Fruit fly (Drosophila melanogaster) whole organism, embryonic: ENCODE measurements around the gene Cyp313b1.
A peak's percentile ranks its signal among the peaks of the same experiment; 100 is the strongest.

Experiments
- CG10267 ChIP-seq: fragments of 200-800 bp; sonication (Bioruptor generic); optimal IDR thresholded peaks from 2 replicates; lab custom pipeline; 2018; ENCODE audit warnings: missing biosample characterization, mild to moderate bottlenecking, missing genetic modification characterization, moderate library complexity
- CG11560 ChIP-seq: fragments of 200-800 bp; sonication (Bioruptor generic); IDR thresholded peaks from 3 replicates; pipeline ENCODE4 v1.3.6; 2022; ENCODE audit warnings: missing biosample characterization, missing genetic modification characterization
- CG12391 ChIP-seq: fragments of 200-800 bp; sonication (Bioruptor generic); optimal IDR thresholded peaks from 3 replicates; lab custom pipeline; 2018; ENCODE audit warnings: missing biosample characterization, mild to moderate bottlenecking, missing genetic modification characterization, moderate library complexity
- CG12659 ChIP-seq: fragments of 200-800 bp; sonication (Bioruptor generic); optimal IDR thresholded peaks from 3 replicates; lab custom pipeline; 2017; ENCODE audit warnings: mild to moderate bottlenecking, missing biosample characterization, missing genetic modification reagents, missing genetic modification characterization
- CG13296 ChIP-seq: fragments of 200-800 bp; sonication (Bioruptor generic); optimal IDR thresholded peaks from 3 replicates; lab custom pipeline; 2018; ENCODE audit warnings: missing biosample characterization, mild to moderate bottlenecking, missing genetic modification characterization
- CG13894 ChIP-seq: fragments of 200-800 bp; sonication (Bioruptor generic); optimal IDR thresholded peaks from 3 replicates; lab custom pipeline; 2018; ENCODE audit warnings: missing biosample characterization, mild to moderate bottlenecking, missing genetic modification characterization, moderate library complexity
- CG14050 ChIP-seq: fragments of 200-800 bp; sonication (Bioruptor generic); IDR thresholded peaks from 3 replicates; pipeline ENCODE4 v1.3.6; 2022; ENCODE audit warnings: missing biosample characterization, missing genetic modification characterization
- CG2678 ChIP-seq: fragments of 200-800 bp; sonication (Bioruptor generic); optimal IDR thresholded peaks from 3 replicates; lab custom pipeline; 2019; ENCODE audit warnings: missing biosample characterization, mild to moderate bottlenecking, missing genetic modification characterization, moderate library complexity
- CG32532 ChIP-seq: fragments of 200-800 bp; sonication (Bioruptor generic); IDR thresholded peaks from 2 replicates; pipeline ENCODE4 v1.3.6; 2022; ENCODE audit warnings: missing biosample characterization, missing genetic modification characterization
- CG33557 ChIP-seq: fragments of 200-800 bp; sonication (Bioruptor generic); optimal IDR thresholded peaks from 2 replicates; lab custom pipeline; 2019; ENCODE audit warnings: missing biosample characterization, mild to moderate bottlenecking, missing genetic modification characterization, moderate library complexity
- CG34224 ChIP-seq: fragments of 200-800 bp; sonication (Bioruptor generic); IDR thresholded peaks from 3 replicates; pipeline ENCODE4 v1.3.6; 2022; ENCODE audit warnings: missing biosample characterization, missing genetic modification characterization; ENCODE audit not compliant: partially characterized antibody
- CG4360 ChIP-seq: fragments of 200-800 bp; sonication (Bioruptor generic); IDR thresholded peaks from 2 replicates; pipeline ENCODE4 v1.3.6; 2022; ENCODE audit warnings: missing biosample characterization, missing genetic modification characterization
- CG4424 ChIP-seq: fragments of 200-800 bp; sonication (Bioruptor generic); optimal IDR thresholded peaks from 3 replicates; lab custom pipeline; 2016; ENCODE audit warnings: missing biosample characterization, missing genetic modification characterization
- CG4617 ChIP-seq: fragments of 200-800 bp; sonication (Bioruptor generic); optimal IDR thresholded peaks from 3 replicates; lab custom pipeline; 2016; ENCODE audit warnings: missing biosample characterization, missing genetic modification characterization, borderline replicate concordance
- CG6654 ChIP-seq: fragments of 200-800 bp; sonication (Bioruptor generic); optimal IDR thresholded peaks from 2 replicates; lab custom pipeline; 2017; ENCODE audit warnings: missing biosample characterization, mild to moderate bottlenecking, missing genetic modification characterization
- CG6791 ChIP-seq: fragments of 200-800 bp; sonication (Bioruptor generic); IDR thresholded peaks from 3 replicates; pipeline ENCODE4 v1.3.6; 2022; ENCODE audit warnings: missing biosample characterization, missing genetic modification characterization; ENCODE audit not compliant: partially characterized antibody
- CG7357 ChIP-seq: fragments of 200-800 bp; sonication (Bioruptor generic); IDR thresholded peaks from 3 replicates; pipeline ENCODE4 v1.3.6; 2022; ENCODE audit warnings: missing biosample characterization, missing genetic modification characterization
- CG8359 ChIP-seq: fragments of 200-800 bp; sonication (Bioruptor generic); optimal IDR thresholded peaks from 2 replicates; lab custom pipeline; 2017; ENCODE audit warnings: missing biosample characterization, mild to moderate bottlenecking, missing genetic modification characterization, borderline replicate concordance
- CG8765 ChIP-seq: fragments of 200-800 bp; sonication (Bioruptor generic); IDR thresholded peaks from 2 replicates; pipeline ENCODE4 v1.3.6; 2022; ENCODE audit warnings: missing biosample characterization, missing genetic modification characterization
- CG9727 ChIP-seq: fragments of 200-800 bp; sonication (Bioruptor generic); optimal IDR thresholded peaks from 3 replicates; lab custom pipeline; 2017; ENCODE audit warnings: missing biosample characterization, mild to moderate bottlenecking, missing genetic modification characterization
- Dp ChIP-seq: fragments of 200-800 bp; sonication (Bioruptor generic); optimal IDR thresholded peaks from 2 replicates; lab custom pipeline; 2018; ENCODE audit warnings: missing biosample characterization, mild to moderate bottlenecking, missing genetic modification characterization, moderate library complexity
- E2f2 ChIP-seq: fragments of 200-800 bp; sonication (Bioruptor generic); IDR thresholded peaks from 2 replicates; pipeline ENCODE4 v1.3.6; 2022; ENCODE audit warnings: missing biosample characterization, missing genetic modification characterization
- Hr78 ChIP-seq, 2 experiments: fragments of 200-800 bp in 1 of 2; fragments of >200 bp in 1 of 2; sonication (Bioruptor generic) in 1 of 2; optimal IDR thresholded peaks; 2 replicates each; lab custom pipeline; 2017 to 2019; ENCODE audit warnings: missing biosample characterization in 2 of 2, missing genetic modification characterization in 2 of 2, mild to moderate bottlenecking in 1 of 2, moderate library complexity in 1 of 2
- MBD-R2 ChIP-seq: fragments of 200-800 bp; sonication (Bioruptor generic); IDR thresholded peaks from 2 replicates; pipeline ENCODE4 v1.3.6; 2022; ENCODE audit warnings: missing biosample characterization, missing genetic modification characterization
- PHDP ChIP-seq: fragments of 200-800 bp; sonication (Bioruptor generic); optimal IDR thresholded peaks from 3 replicates; lab custom pipeline; 2018; ENCODE audit warnings: missing biosample characterization, mild to moderate bottlenecking, missing genetic modification characterization, moderate library complexity
- Ptx1 ChIP-seq: fragments of 200-800 bp; sonication (Bioruptor generic); IDR thresholded peaks from 2 replicates; pipeline ENCODE4 v1.3.6; 2022; ENCODE audit warnings: missing biosample characterization, missing genetic modification characterization
- Sry-δ ChIP-seq: fragments of 200-800 bp; sonication (Bioruptor generic); optimal IDR thresholded peaks from 2 replicates; lab custom pipeline; 2016; ENCODE audit warnings: missing biosample characterization, missing genetic modification characterization
- Ssrp ChIP-seq: fragments of 200-800 bp; sonication (Bioruptor generic); optimal IDR thresholded peaks from 2 replicates; lab custom pipeline; 2018; ENCODE audit warnings: missing biosample characterization, mild to moderate bottlenecking, missing genetic modification characterization, moderate library complexity
- bowl ChIP-seq: fragments of 200-800 bp; sonication (Bioruptor generic); IDR thresholded peaks from 2 replicates; pipeline ENCODE4 v1.3.6; 2022; ENCODE audit warnings: missing biosample characterization, missing genetic modification characterization
- cg ChIP-seq: fragments of 200-800 bp; sonication (Bioruptor generic); optimal IDR thresholded peaks from 3 replicates; lab custom pipeline; 2019; ENCODE audit warnings: missing biosample characterization, mild to moderate bottlenecking, missing genetic modification characterization, moderate library complexity
- crp ChIP-seq, 2 experiments: fragments of 200-800 bp; sonication (Bioruptor generic); optimal IDR thresholded peaks; 2 replicates in 1 of 2; 3 replicates in 1 of 2; lab custom pipeline; 2017; ENCODE audit warnings: missing biosample characterization in 2 of 2, missing genetic modification characterization in 2 of 2, mild to moderate bottlenecking in 1 of 2, moderate library complexity in 1 of 2
- danr ChIP-seq: fragments of 200-800 bp; sonication (Bioruptor generic); IDR thresholded peaks from 2 replicates; pipeline ENCODE4 v1.3.6; 2022; ENCODE audit warnings: missing biosample characterization, missing genetic modification characterization
- dmrt99B ChIP-seq: fragments of 200-800 bp; sonication (Bioruptor generic); optimal IDR thresholded peaks from 2 replicates; lab custom pipeline; 2018; ENCODE audit warnings: missing biosample characterization, mild to moderate bottlenecking, missing genetic modification characterization, moderate library complexity
- gcm ChIP-seq: fragments of 200-800 bp; sonication (Bioruptor generic); optimal IDR thresholded peaks from 2 replicates; lab custom pipeline; 2019; ENCODE audit warnings: missing biosample characterization, mild to moderate bottlenecking, missing genetic modification characterization, moderate library complexity
- grau ChIP-seq: fragments of 200-800 bp; optimal IDR thresholded peaks from 3 replicates; lab custom pipeline; 2019; ENCODE audit warnings: missing biosample characterization, mild to moderate bottlenecking, missing genetic modification characterization, moderate library complexity
- grn ChIP-seq: fragments of 200-800 bp; sonication (Bioruptor generic); optimal IDR thresholded peaks from 3 replicates; lab custom pipeline; 2017; ENCODE audit warnings: missing biosample characterization, missing genetic modification characterization
- hkb ChIP-seq, 2 experiments: fragments of 200-800 bp in 1 of 2; fragments of >200 bp in 1 of 2; sonication (Bioruptor generic) in 1 of 2; IDR thresholded peaks in 1 of 2; optimal IDR thresholded peaks in 1 of 2; 2 replicates each; pipeline versions ENCODE4 v1.3.6 to Lab custom; 2017 to 2022; ENCODE audit warnings: missing biosample characterization in 1 of 2, missing genetic modification characterization in 1 of 2
- inv ChIP-seq: fragments of 200-800 bp; sonication (Bioruptor generic); IDR thresholded peaks from 2 replicates; pipeline ENCODE4 v1.3.6; 2022; ENCODE audit warnings: missing biosample characterization, missing genetic modification characterization; ENCODE audit not compliant: partially characterized antibody
- jumu ChIP-seq: fragments of 200-800 bp; sonication (Bioruptor generic); optimal IDR thresholded peaks from 3 replicates; lab custom pipeline; 2016; ENCODE audit warnings: missing biosample characterization, missing genetic modification characterization
- lbe ChIP-seq: fragments of 200-800 bp; sonication (Bioruptor generic); optimal IDR thresholded peaks from 2 replicates; lab custom pipeline; 2016; ENCODE audit warnings: missing biosample characterization, mild to moderate bottlenecking, missing genetic modification characterization
- nerfin-1 ChIP-seq: fragments of 200-800 bp; sonication (Bioruptor generic); optimal IDR thresholded peaks from 3 replicates; lab custom pipeline; 2019; ENCODE audit warnings: missing biosample characterization, mild to moderate bottlenecking, missing genetic modification characterization, moderate library complexity
- otp ChIP-seq: fragments of 200-800 bp; sonication (Bioruptor generic); IDR thresholded peaks from 3 replicates; pipeline ENCODE4, ENCODE4 v1.3.6; 2022; ENCODE audit warnings: missing biosample characterization, missing genetic modification characterization
- phol ChIP-seq: fragments of 200-800 bp; sonication (Bioruptor generic); optimal IDR thresholded peaks from 3 replicates; lab custom pipeline; 2018; ENCODE audit warnings: missing biosample characterization, mild to moderate bottlenecking, missing genetic modification characterization, moderate library complexity
- salm ChIP-seq: fragments of 200-800 bp; sonication (Bioruptor generic); optimal IDR thresholded peaks from 2 replicates; lab custom pipeline; 2018; ENCODE audit warnings: missing biosample characterization, mild to moderate bottlenecking, missing genetic modification characterization
- sima ChIP-seq: fragments of 200-800 bp; sonication (Bioruptor generic); optimal IDR thresholded peaks from 2 replicates; lab custom pipeline; 2016; ENCODE audit warnings: missing biosample characterization, missing genetic modification characterization
- tap ChIP-seq: fragments of 200-800 bp; optimal IDR thresholded peaks from 3 replicates; lab custom pipeline; 2019; ENCODE audit warnings: missing biosample characterization, mild to moderate bottlenecking, missing genetic modification characterization, moderate library complexity
- tio ChIP-seq: fragments of 200-800 bp; sonication (Bioruptor generic); optimal IDR thresholded peaks from 2 replicates; lab custom pipeline; 2017; ENCODE audit warnings: missing biosample characterization, missing genetic modification characterization, inconsistent platforms
- trem ChIP-seq: fragments of 200-800 bp; optimal IDR thresholded peaks from 3 replicates; lab custom pipeline; 2019; ENCODE audit warnings: missing biosample characterization, mild to moderate bottlenecking, missing genetic modification characterization, moderate library complexity
- zfh2 ChIP-seq: fragments of 200-800 bp; sonication (Bioruptor generic); optimal IDR thresholded peaks from 2 replicates; lab custom pipeline; 2016; ENCODE audit warnings: missing biosample characterization, missing genetic modification characterization

Cyp313b1 gene

dm6 chr3R:8673803-8674234 is 28.4 kb upstream of the Cyp313b1 start, which contains the start of gene mRpL19 (continued):
- TF ChIP-seq salm (tag; lab: Kevin White, UChicago) (peak; percentile 13), Ptx1 (no peak), grn (GFP tag; lab: Kevin White, UChicago) (peak; percentile 91), trem (tag; lab: Kevin White, UChicago) (peak; percentile 100), CG12659 (GFP tag; lab: Kevin White, UChicago) (peak; percentile 62), gcm (GFP tag; lab: Kevin White, UChicago) (peak; percentile 50), CG2678 (tag; lab: Kevin White, UChicago) (peak; percentile 63), Ssrp (tag; lab: Kevin White, UChicago) (peak; percentile 29), tap (tag; lab: Kevin White, UChicago) (peak; percentile 59), CG33557 (peak; percentile 39), Dp (GFP tag; lab: Kevin White, UChicago) (peak; percentile 31), zfh2 (no peak), nerfin-1 (tag; lab: Kevin White, UChicago) (peak; percentile 43), E2f2 (peak; percentile 50), lbe (peak; percentile 52), phol (tag; lab: Kevin White, UChicago) (peak; percentile 61), bowl (no peak), crp (GFP tag; optimal IDR thresholded peaks at IDR 0.05; lab: Kevin White, UChicago) (peak; percentile 44 to 88), sima (GFP tag; lab: Kevin White, UChicago) (no peak), CG8359 (GFP tag; lab: Kevin White, UChicago) (no peak), CG4360 (no peak), hkb (optimal IDR thresholded peaks at IDR 0.05; lab: Kevin White, UChicago) (no peak), hkb (GFP tag; IDR thresholded peaks at IDR 0.05; lab: Robert Waterston, UW) (peak; percentile 38; the same call in 1 of the 2 replicates), CG13894 (tag; lab: Kevin White, UChicago) (peak; percentile 43), CG7357 (GFP tag; lab: Robert Waterston, UW) (no peak), CG14050 (GFP tag; lab: Robert Waterston, UW) (no peak; the same call in 2 of the 3 replicates), inv (GFP tag; lab: Robert Waterston, UW) (0 out of 2 replicates have a peak, but pooled peaks have one; percentile 6), Hr78 (GFP tag; optimal IDR thresholded peaks at IDR 0.05; lab: Kevin White, UChicago) (no peak), CG34224 (peak; percentile 53; the same call in 2 of the 3 replicates), tio (GFP tag; lab: Kevin White, UChicago) (no peak), otp (GFP tag; lab: Robert Waterston, UW) (no peak), MBD-R2 (GFP tag; lab: Robert Waterston, UW) (peak; percentile 84), CG12391 (tag; lab: Kevin White, UChicago) (peak; percentile 78), jumu (GFP tag; lab: Kevin White, UChicago) (no peak), CG8765 (GFP tag; lab: Robert Waterston, UW) (no peak), danr (GFP tag; lab: Robert Waterston, UW) (no peak), CG10267 (peak; percentile 68), CG6654 (GFP tag; lab: Kevin White, UChicago) (no peak), CG13296 (GFP tag; lab: Kevin White, UChicago) (peak; percentile 69), dmrt99B (tag; lab: Kevin White, UChicago) (peak; percentile 33), grau (tag; lab: Kevin White, UChicago) (peak; percentile 57), CG11560 (tag; lab: Robert Waterston, UW) (no peak), CG32532 (GFP tag; lab: Robert Waterston, UW) (peak; percentile 57; the same call in 1 of the 2 replicates), Sry-δ (GFP tag; lab: Kevin White, UChicago) (peak; percentile 21), CG4617 (GFP tag; lab: Kevin White, UChicago) (peak; percentile 22), CG6791 (GFP tag; lab: Robert Waterston, UW) (peak; percentile 62; the same call in 2 of the 3 replicates), CG9727 (peak; percentile 26), cg (GFP tag; lab: Kevin White, UChicago) (no peak), CG4424 (GFP tag; lab: Kevin White, UChicago) (peak; percentile 41), PHDP (tag; lab: Kevin White, UChicago) (peak; percentile 68)
